Fruit fly (Drosophila melanogaster) whole organism, embryonic: ENCODE results near the gene ATPsynB.

Experiments
- Atf-2 ChIP-seq: fragments of 200-800 bp; sonication (Bioruptor generic); optimal IDR thresholded peaks from 2 replicates; lab custom pipeline; 2016; ENCODE audit warnings: missing biosample characterization, missing genetic modification characterization
- CG10209 ChIP-seq: fragments of 200-800 bp; sonication (Bioruptor generic); optimal IDR thresholded peaks from 3 replicates; lab custom pipeline; 2017; ENCODE audit warnings: missing biosample characterization, mild to moderate bottlenecking, missing genetic modification characterization, missing genetic modification reagents
- CG1024 ChIP-seq: fragments of 200-800 bp; sonication (Bioruptor generic); IDR thresholded peaks from 2 replicates; pipeline ENCODE4 v1.3.6; 2022; ENCODE audit warnings: missing biosample characterization, missing genetic modification characterization
- CG11085 ChIP-seq: fragments of 200-800 bp; sonication (Bioruptor generic); IDR thresholded peaks from 2 replicates; pipeline ENCODE4 v1.3.6; 2022; ENCODE audit warnings: missing biosample characterization, missing genetic modification characterization
- CG13287 ChIP-seq: fragments of 200-800 bp; sonication (Bioruptor generic); IDR thresholded peaks from 2 replicates; pipeline ENCODE4 v1.3.6; 2022; ENCODE audit warnings: missing biosample characterization, missing genetic modification characterization; ENCODE audit not compliant: partially characterized antibody
- CG13424 ChIP-seq: fragments of 200-800 bp; sonication (Bioruptor generic); optimal IDR thresholded peaks from 2 replicates; lab custom pipeline; 2019; ENCODE audit warnings: missing biosample characterization, mild to moderate bottlenecking, missing genetic modification characterization, moderate library complexity
- CG13775 ChIP-seq: fragments of 200-800 bp; sonication (Bioruptor generic); optimal IDR thresholded peaks from 3 replicates; lab custom pipeline; 2017; ENCODE audit warnings: missing biosample characterization, mild to moderate bottlenecking, missing genetic modification characterization
- CG15073 ChIP-seq: fragments of 200-800 bp; sonication (Bioruptor generic); optimal IDR thresholded peaks from 2 replicates; lab custom pipeline; 2016; ENCODE audit warnings: missing biosample characterization, missing genetic modification characterization
- CG17912 ChIP-seq: fragments of 200-800 bp; sonication (Bioruptor generic); optimal IDR thresholded peaks from 2 replicates; lab custom pipeline; 2018; ENCODE audit warnings: missing biosample characterization, mild to moderate bottlenecking, missing genetic modification characterization
- CG2116 ChIP-seq: fragments of 200-800 bp; sonication (Bioruptor generic); optimal IDR thresholded peaks from 3 replicates; lab custom pipeline; 2018; ENCODE audit warnings: missing biosample characterization, mild to moderate bottlenecking, missing genetic modification characterization
- CG2889 ChIP-seq: fragments of 200-800 bp; sonication (Bioruptor generic); IDR thresholded peaks from 3 replicates; pipeline ENCODE4 v1.3.6; 2022; ENCODE audit warnings: missing biosample characterization, missing genetic modification characterization
- CG3163 ChIP-seq: fragments of 200-800 bp; sonication (Bioruptor generic); optimal IDR thresholded peaks from 3 replicates; lab custom pipeline; 2016; ENCODE audit warnings: missing biosample characterization, missing genetic modification characterization
- CG42726 ChIP-seq: fragments of 200-800 bp; sonication (Bioruptor generic); IDR thresholded peaks from 2 replicates; pipeline ENCODE4 v1.3.6; 2022; ENCODE audit warnings: missing biosample characterization, missing genetic modification characterization; ENCODE audit not compliant: partially characterized antibody
- CG6683 ChIP-seq: fragments of 200-800 bp; sonication (Bioruptor generic); optimal IDR thresholded peaks from 2 replicates; lab custom pipeline; 2017; ENCODE audit warnings: missing biosample characterization, mild to moderate bottlenecking, missing genetic modification characterization, missing genetic modification reagents
- CG7372 ChIP-seq: fragments of 200-800 bp; sonication (Bioruptor generic); IDR thresholded peaks from 2 replicates; pipeline ENCODE4 v1.3.6; 2022; ENCODE audit warnings: missing biosample characterization, missing genetic modification characterization
- CG8359 ChIP-seq: fragments of 200-800 bp; sonication (Bioruptor generic); optimal IDR thresholded peaks from 2 replicates; lab custom pipeline; 2017; ENCODE audit warnings: missing biosample characterization, mild to moderate bottlenecking, missing genetic modification characterization, borderline replicate concordance
- D ChIP-seq, 2 experiments: fragments of 200-800 bp in 1 of 2; fragments of >200 bp in 1 of 2; sonication (Bioruptor generic) in 1 of 2; optimal IDR thresholded peaks; 2 replicates in 1 of 2; 3 replicates in 1 of 2; lab custom pipeline; 2017; ENCODE audit warnings: mild to moderate bottlenecking in 1 of 2, missing biosample characterization in 1 of 2, missing genetic modification characterization in 1 of 2, missing genetic modification reagents in 1 of 2
- D19A ChIP-seq: fragments of 200-800 bp; optimal IDR thresholded peaks from 3 replicates; lab custom pipeline; 2019; ENCODE audit warnings: missing biosample characterization, mild to moderate bottlenecking, missing genetic modification characterization, moderate library complexity
- Deaf1 ChIP-seq: fragments of 200-800 bp; optimal IDR thresholded peaks from 3 replicates; lab custom pipeline; 2019; ENCODE audit warnings: missing biosample characterization, mild to moderate bottlenecking, missing genetic modification characterization, moderate library complexity
- Drgx ChIP-seq: fragments of 200-800 bp; sonication (Bioruptor generic); IDR thresholded peaks from 2 replicates; pipeline ENCODE4 v1.3.6; 2022; ENCODE audit warnings: missing biosample characterization, missing genetic modification characterization
- Hr3 ChIP-seq: fragments of 200-800 bp; sonication (Bioruptor generic); optimal IDR thresholded peaks from 3 replicates; lab custom pipeline; 2016; ENCODE audit warnings: missing biosample characterization, missing genetic modification characterization
- Hr39 ChIP-seq: fragments of >200 bp; optimal IDR thresholded peaks from 2 replicates; lab custom pipeline; 2017
- Hr51 ChIP-seq, 2 experiments: fragments of 200-800 bp; sonication (Bioruptor generic); optimal IDR thresholded peaks; 2 replicates in 1 of 2; 3 replicates in 1 of 2; lab custom pipeline; 2016 to 2018; ENCODE audit warnings: missing biosample characterization in 2 of 2, missing genetic modification characterization in 2 of 2, mild to moderate bottlenecking in 1 of 2, moderate library complexity in 1 of 2
- MESR4 ChIP-seq: fragments of 200-800 bp; sonication (Bioruptor generic); optimal IDR thresholded peaks from 2 replicates; lab custom pipeline; 2018; ENCODE audit warnings: missing biosample characterization, mild to moderate bottlenecking, missing genetic modification characterization, moderate library complexity
- Max ChIP-seq: fragments of 200-800 bp; sonication (Bioruptor generic); optimal IDR thresholded peaks from 2 replicates; lab custom pipeline; 2016; ENCODE audit warnings: missing biosample characterization, mild to moderate bottlenecking, missing genetic modification characterization
- Mrtf ChIP-seq: fragments of 200-800 bp; sonication (Bioruptor generic); IDR thresholded peaks from 3 replicates; pipeline ENCODE4 v1.3.6; 2022; ENCODE audit warnings: missing biosample characterization, missing genetic modification characterization
- Nf-YA ChIP-seq: fragments of 200-800 bp; sonication (Bioruptor generic); IDR thresholded peaks from 2 replicates; pipeline ENCODE4 v1.3.6; 2022; ENCODE audit warnings: missing biosample characterization, missing genetic modification characterization
- Oaz ChIP-seq: fragments of 200-800 bp; sonication (Bioruptor generic); IDR thresholded peaks from 2 replicates; pipeline ENCODE4 v1.3.6; 2022; ENCODE audit warnings: missing biosample characterization, missing genetic modification characterization
- Oli ChIP-seq: fragments of 200-800 bp; sonication (Bioruptor generic); optimal IDR thresholded peaks from 2 replicates; lab custom pipeline; 2018; ENCODE audit warnings: missing biosample characterization, mild to moderate bottlenecking, missing genetic modification characterization, moderate library complexity
- Xrp1 ChIP-seq: fragments of 200-800 bp; sonication (Bioruptor generic); IDR thresholded peaks from 2 replicates; pipeline ENCODE4 v1.3.6; 2022; ENCODE audit warnings: missing biosample characterization, missing genetic modification characterization
- cas ChIP-seq: fragments of 200-800 bp; sonication (Bioruptor generic); IDR thresholded peaks from 2 replicates; pipeline ENCODE4 v1.3.6; 2022; ENCODE audit warnings: missing biosample characterization, missing genetic modification characterization
- chinmo ChIP-seq: fragments of 200-800 bp; sonication (Bioruptor generic); IDR thresholded peaks from 4 replicates; pipeline ENCODE4 v1.3.6; 2022; ENCODE audit warnings: missing biosample characterization, missing genetic modification characterization; ENCODE audit not compliant: partially characterized antibody
- ci ChIP-seq: fragments of 200-800 bp; sonication (Bioruptor generic); IDR thresholded peaks from 3 replicates; pipeline ENCODE4 v1.3.6; 2022; ENCODE audit warnings: missing biosample characterization, missing genetic modification characterization
- da ChIP-seq: fragments of 200-800 bp; sonication (Bioruptor generic); optimal IDR thresholded peaks from 2 replicates; lab custom pipeline; 2016; ENCODE audit warnings: missing biosample characterization, missing genetic modification characterization
- dan ChIP-seq: fragments of 200-800 bp; sonication (Bioruptor generic); IDR thresholded peaks from 2 replicates; pipeline ENCODE4 v1.3.6; 2022; ENCODE audit warnings: missing biosample characterization, missing genetic modification characterization
- dpn ChIP-seq, 2 experiments: fragments of 200-800 bp; sonication (Bioruptor generic); optimal IDR thresholded peaks; 3 replicates each; lab custom pipeline; 2016; ENCODE audit warnings: missing biosample characterization in 2 of 2, missing genetic modification characterization in 2 of 2
- fd96Cb ChIP-seq: fragments of 200-800 bp; sonication (Bioruptor generic); optimal IDR thresholded peaks from 2 replicates; lab custom pipeline; 2018; ENCODE audit warnings: missing biosample characterization, mild to moderate bottlenecking, missing genetic modification characterization, moderate library complexity
- grau ChIP-seq: fragments of 200-800 bp; optimal IDR thresholded peaks from 3 replicates; lab custom pipeline; 2019; ENCODE audit warnings: missing biosample characterization, mild to moderate bottlenecking, missing genetic modification characterization, moderate library complexity
- gsb ChIP-seq: fragments of 200-800 bp; sonication (Bioruptor generic); IDR thresholded peaks from 2 replicates; pipeline ENCODE4 v1.3.6; 2022; ENCODE audit warnings: missing biosample characterization, missing genetic modification characterization
- gsb-n ChIP-seq: fragments of 200-800 bp; sonication (Bioruptor generic); optimal IDR thresholded peaks from 3 replicates; lab custom pipeline; 2018; ENCODE audit warnings: missing biosample characterization, mild to moderate bottlenecking, missing genetic modification characterization
- hb ChIP-seq: fragments of 200-800 bp; sonication (Bioruptor generic); IDR thresholded peaks from 3 replicates; pipeline ENCODE4 v1.3.6; 2022; ENCODE audit warnings: missing biosample characterization, missing genetic modification characterization; ENCODE audit not compliant: partially characterized antibody
- lola ChIP-seq, 3 experiments: fragments of >200 bp in 2 of 3; fragments of 200-800 bp in 1 of 3; sonication (Bioruptor generic) in 1 of 3; optimal IDR thresholded peaks; 2 replicates each; lab custom pipeline; 2017 to 2019; ENCODE audit warnings: missing biosample characterization in 3 of 3, missing genetic modification characterization in 3 of 3, mild to moderate bottlenecking in 1 of 3, moderate library complexity in 1 of 3
- maf-S ChIP-seq: fragments of 200-800 bp; sonication (Bioruptor generic); optimal IDR thresholded peaks from 2 replicates; lab custom pipeline; 2016; ENCODE audit warnings: missing biosample characterization, missing genetic modification characterization
- onecut ChIP-seq: fragments of 200-800 bp; sonication (Bioruptor generic); IDR thresholded peaks from 2 replicates; pipeline ENCODE4 v1.3.6; 2022; ENCODE audit warnings: missing biosample characterization, missing genetic modification characterization
- peb ChIP-seq: fragments of 200-800 bp; sonication (Bioruptor generic); IDR thresholded peaks from 2 replicates; pipeline ENCODE4 v1.3.6; 2022; ENCODE audit warnings: missing biosample characterization, missing genetic modification characterization
- pzg ChIP-seq: fragments of 200-800 bp; sonication (Bioruptor generic); optimal IDR thresholded peaks from 3 replicates; lab custom pipeline; 2018; ENCODE audit warnings: missing biosample characterization, mild to moderate bottlenecking, missing genetic modification characterization, moderate library complexity
- ro ChIP-seq: fragments of 200-800 bp; sonication (Bioruptor generic); IDR thresholded peaks from 2 replicates; pipeline ENCODE4 v1.3.6; 2022; ENCODE audit warnings: missing biosample characterization, missing genetic modification characterization
- slp2 ChIP-seq: fragments of 200-800 bp; sonication (Bioruptor generic); optimal IDR thresholded peaks from 2 replicates; lab custom pipeline; 2016; ENCODE audit warnings: missing biosample characterization, missing genetic modification characterization
- sr ChIP-seq: fragments of 200-800 bp; sonication (Bioruptor generic); IDR thresholded peaks from 3 replicates; pipeline ENCODE4 v1.3.6; 2022; ENCODE audit warnings: missing biosample characterization, missing genetic modification characterization
- tgo ChIP-seq: fragments of 200-800 bp; sonication (Bioruptor generic); IDR thresholded peaks from 3 replicates; pipeline ENCODE4 v1.3.6; 2022; ENCODE audit warnings: missing biosample characterization, missing genetic modification characterization

ATPsynB gene

dm6 chr3L:9718929-9719328 lies 10.9 kb upstream of the ATPsynB start, which contains the start of the genes CG18178 and CG14174 (continued):
- TF ChIP-seq lola (GFP tag; optimal IDR thresholded peaks at IDR 0.05; lab: Kevin White, UChicago) = peak in 1 of 3 experiments; percentile 75
- peak; percentile 85 for TF ChIP-seq CG13424
- TF ChIP-seq Oli (tag; lab: Kevin White, UChicago) = peak; percentile 68
- TF ChIP-seq CG42726 (GFP tag; lab: Robert Waterston, UW) = no peak
- TF ChIP-seq tgo = peak; percentile 64
- peak; percentile 47 for TF ChIP-seq pzg (GFP tag; lab: Kevin White, UChicago)
- no peak for TF ChIP-seq D (optimal IDR thresholded peaks at IDR 0.05; lab: Kevin White, UChicago)
- TF ChIP-seq D (GFP tag; optimal IDR thresholded peaks at IDR 0.05; lab: Kevin White, UChicago) = peak; percentile 16
- peak; percentile 63 for TF ChIP-seq fd96Cb (tag; lab: Kevin White, UChicago)
- TF ChIP-seq D19A (tag; lab: Kevin White, UChicago) = peak; percentile 61
- no peak for TF ChIP-seq chinmo (GFP tag; lab: Robert Waterston, UW)
- TF ChIP-seq maf-S (GFP tag; lab: Kevin White, UChicago) = no peak
- no peak for TF ChIP-seq hb (GFP tag; lab: Robert Waterston, UW)
- TF ChIP-seq onecut (GFP tag; lab: Robert Waterston, UW) = peak; percentile 31; the same call in 1 of the 2 replicates
- TF ChIP-seq CG11085 (GFP tag; lab: Robert Waterston, UW) = no peak; the same call in 1 of the 2 replicates
- peak; percentile 90 for TF ChIP-seq Max (GFP tag; lab: Kevin White, UChicago)
- TF ChIP-seq Hr51 (GFP tag; optimal IDR thresholded peaks at IDR 0.05; lab: Kevin White, UChicago) = peak in 1 of 2 experiments; percentile 71
- TF ChIP-seq grau (tag; lab: Kevin White, UChicago) = peak; percentile 83
- TF ChIP-seq CG1024 (GFP tag; lab: Robert Waterston, UW) = no peak
- TF ChIP-seq CG8359 (GFP tag; lab: Kevin White, UChicago) = no peak
- no peak for TF ChIP-seq slp2 (GFP tag; lab: Kevin White, UChicago)
- TF ChIP-seq dan (GFP tag; lab: Robert Waterston, UW) = no peak
- TF ChIP-seq CG15073 (GFP tag; lab: Kevin White, UChicago) = no peak
- TF ChIP-seq cas (GFP tag; lab: Robert Waterston, UW) = 0 out of 2 replicates have a peak, but pooled peaks have one; percentile 20
- TF ChIP-seq CG3163 = no peak
- no peak for TF ChIP-seq Drgx (GFP tag; lab: Robert Waterston, UW)
- TF ChIP-seq CG6683 (GFP tag; lab: Kevin White, UChicago) = no peak
- peak; percentile 66 for TF ChIP-seq Hr3 (GFP tag; lab: Kevin White, UChicago)
- peak; percentile 69 for TF ChIP-seq Xrp1
- 0 out of 2 replicates have a peak, but pooled peaks have one; percentile 18 for TF ChIP-seq Nf-YA (GFP tag; lab: Robert Waterston, UW)
- no peak for TF ChIP-seq Hr39 (lab: Kevin White, UChicago)
- TF ChIP-seq ci (GFP tag; lab: Robert Waterston, UW) = peak; percentile 44; the same call in 1 of the 3 replicates
- TF ChIP-seq da (GFP tag; lab: Kevin White, UChicago) = no peak
- TF ChIP-seq CG13775 (GFP tag; lab: Kevin White, UChicago) = peak; percentile 73
- TF ChIP-seq sr (GFP tag; lab: Robert Waterston, UW) = no peak
- TF ChIP-seq gsb-n (tag; lab: Kevin White, UChicago) = no peak
- no peak for TF ChIP-seq Oaz
- no peak for TF ChIP-seq MESR4 (GFP tag; lab: Kevin White, UChicago)
- peak; percentile 66 for TF ChIP-seq CG7372 (GFP tag; lab: Robert Waterston, UW)
- peak; percentile 63 for TF ChIP-seq CG13287
- no peak for TF ChIP-seq peb (GFP tag; lab: Robert Waterston, UW)
- no peak for TF ChIP-seq Mrtf (GFP tag; lab: Robert Waterston, UW)
- TF ChIP-seq CG2889 (GFP tag; lab: Robert Waterston, UW) = 0 out of 3 replicates have a peak, but pooled peaks have one; percentile 24
- peak; percentile 71 for TF ChIP-seq CG10209
- TF ChIP-seq dpn (GFP tag; optimal IDR thresholded peaks at IDR 0.05; lab: Kevin White, UChicago) = peak in 1 of 2 experiments; percentile 76
- peak; percentile 55 for TF ChIP-seq CG2116
- no peak for TF ChIP-seq CG17912 (GFP tag; lab: Kevin White, UChicago)
- no peak for TF ChIP-seq Deaf1 (tag; lab: Kevin White, UChicago)
- no peak for TF ChIP-seq ro (GFP tag; lab: Robert Waterston, UW)
- no peak for TF ChIP-seq gsb (GFP tag; lab: Robert Waterston, UW)
- TF ChIP-seq Atf-2 = no peak
